Worm (Caenorhabditis elegans): Measurements from ENCODE around the gene ceh-81.

- TF ChIP-seq unc-62 (GFP tag; optimal IDR thresholded peaks at IDR 0.05 in 1 of 2) (peak in 1 of 2 experiments; percentile 23), unc-62 (tag; optimal IDR thresholded peaks at IDR 0.05) (no peak), skn-1 (tag; optimal IDR thresholded peaks at IDR 0.05) (no peak), nhr-11 (tag; optimal IDR thresholded peaks at IDR 0.05) (no peak), nhr-237 (tag; optimal IDR thresholded peaks at IDR 0.05) (no peak), nhr-76 (tag; optimal IDR thresholded peaks at IDR 0.05) (no peak), nhr-28 (tag; optimal IDR thresholded peaks at IDR 0.05) (no peak), saeg-2 (GFP tag; IDR thresholded peaks at IDR 0.05) (no peak), lin-39 (tag; optimal IDR thresholded peaks at IDR 0.05) (no peak), snpc-4 (tag; optimal IDR thresholded peaks at IDR 0.05) (no peak), ZK337.2 (GFP tag; IDR thresholded peaks at IDR 0.05) (no peak), unc-39 (tag; optimal IDR thresholded peaks at IDR 0.05) (no peak), T26A8.4 (GFP tag; IDR thresholded peaks at IDR 0.05) (no peak), nhr-41 (GFP tag; IDR thresholded peaks at IDR 0.05) (no peak)
Measured at ce11 chrII:1730103-1730502, at the start of gene ceh-81.

Data from whole organism, L4 larva.